Fruit fly (Drosophila melanogaster): Measurements from ENCODE around the gene GstD1.

GstD1 gene

DNA sequence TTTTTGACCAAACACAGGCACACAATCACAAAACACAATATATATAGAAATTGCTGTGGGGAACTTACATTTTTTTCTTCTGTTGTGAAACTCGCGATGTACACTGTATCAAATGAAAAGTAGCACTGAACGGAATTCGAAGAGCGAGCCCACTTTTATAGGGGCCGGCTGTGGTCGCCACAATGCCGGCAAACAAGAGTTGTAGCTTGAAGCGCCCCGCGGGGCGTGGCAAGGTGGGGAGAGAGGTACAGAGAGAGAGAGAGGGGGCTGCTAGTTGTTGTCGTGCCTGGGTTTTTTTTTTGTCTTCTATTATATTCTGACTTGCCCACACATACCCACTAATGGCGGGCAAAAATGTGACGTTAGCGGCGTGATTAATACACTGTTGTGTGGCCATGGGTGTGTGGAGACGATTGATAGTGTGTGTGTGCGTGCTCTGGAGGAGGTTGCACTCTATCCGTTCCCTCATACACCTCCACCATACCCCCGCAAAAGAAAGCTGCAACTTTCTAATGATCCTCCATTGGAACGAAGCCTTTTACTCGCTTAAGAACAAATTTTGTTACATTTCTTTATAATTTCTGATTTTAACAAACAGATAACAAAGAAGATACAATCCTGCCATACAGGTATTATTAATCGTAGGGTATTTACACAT is at the start of gene GstD1:
Gene GstD1, minus strand, starts transcription at position 134 of the 658 bp plus-strand sequence.
- TF ChIP-seq usp (GFP tag; optimal IDR thresholded peaks at IDR 0.05) = no peak
- peak in 1 of 2 experiments; percentile 4 for TF ChIP-seq EcR (GFP tag; optimal IDR thresholded peaks at IDR 0.05)

dm6 chr3R:12413274-12413958 is 44.3 kb upstream of the GstD1 start, which contains the start of the genes Dip-C and pps:
Gene Dip-C (minus strand): TSS chr3R:12413759.
Gene pps (plus strand): TSS chr3R:12413828.
- TF ChIP-seq EcR (GFP tag; optimal IDR thresholded peaks at IDR 0.05) = no peak
- TF ChIP-seq Dll (optimal IDR thresholded peaks at IDR 0.05) = no peak
- TF ChIP-seq usp (GFP tag; optimal IDR thresholded peaks at IDR 0.05) = no peak

- TF ChIP-seq Dll (optimal IDR thresholded peaks at IDR 0.05) (no peak), usp (GFP tag; optimal IDR thresholded peaks at IDR 0.05) (no peak), psq (optimal IDR thresholded peaks at IDR 0.05) (no peak), pan (optimal IDR thresholded peaks at IDR 0.05) (no peak)
Observed at dm6 chr3R:12411449-12411848, 42.4 kb upstream of the GstD1 start.

dm6 chr3R:12408160-12408559 is 39.1 kb upstream of the GstD1 start, which contains the start of gene CG5196:
Gene CG5196 (plus strand): TSS chr3R:12408316.
- TF ChIP-seq usp (GFP tag; optimal IDR thresholded peaks at IDR 0.05) (no peak), psq (optimal IDR thresholded peaks at IDR 0.05) (no peak), EcR (GFP tag; optimal IDR thresholded peaks at IDR 0.05) (no peak), Dll (optimal IDR thresholded peaks at IDR 0.05) (no peak), CG8478 (optimal IDR thresholded peaks at IDR 0.05) (no peak), pan (optimal IDR thresholded peaks at IDR 0.05) (no peak)

DNA sequence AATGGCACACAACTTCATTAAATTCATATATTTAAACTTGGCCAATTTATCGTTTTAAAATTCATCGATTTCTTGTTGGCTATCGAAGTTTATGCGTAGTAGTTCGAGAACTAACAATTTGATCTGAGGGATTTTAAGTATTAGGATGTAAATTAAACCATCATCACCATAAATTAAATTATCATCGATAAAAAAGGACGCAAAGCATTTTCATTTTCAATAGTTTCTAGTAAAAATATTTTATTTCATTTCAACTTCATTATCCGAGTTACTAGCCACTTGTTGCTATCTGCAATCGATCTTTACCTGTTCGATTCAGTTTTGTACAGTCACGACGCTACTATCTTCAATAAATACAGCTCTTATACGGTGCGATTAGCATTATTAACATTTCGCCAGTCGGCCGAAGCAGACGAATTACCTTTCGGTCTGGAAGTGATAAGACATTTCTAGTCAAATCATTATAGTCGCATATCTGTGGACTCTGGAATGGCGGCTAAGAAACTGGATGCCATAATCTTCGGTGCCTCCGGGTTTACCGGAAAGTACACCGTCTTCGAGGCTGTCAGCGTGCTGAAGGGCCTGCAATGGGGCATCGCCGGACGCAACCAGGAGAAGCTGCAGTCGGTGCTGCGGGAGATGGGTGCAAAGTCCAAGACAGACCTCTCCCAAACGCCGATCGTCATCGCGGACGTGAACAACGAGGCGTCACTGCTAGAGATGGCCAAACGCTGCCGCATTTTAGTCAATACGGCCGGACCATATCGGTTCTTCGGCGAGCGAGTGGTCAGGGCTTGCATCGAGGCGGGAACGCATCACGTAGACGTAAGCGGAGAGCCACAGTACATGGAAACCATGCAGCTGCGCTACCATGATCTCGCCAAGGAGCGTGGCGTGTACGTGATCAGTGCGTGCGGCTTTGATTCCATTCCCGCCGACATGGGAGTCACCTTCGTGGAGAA is 37.4 kb upstream of the GstD1 start, which contains the start of gene CG5167:
Gene CG5167, plus strand, starts transcription at position 298 of the 962 bp plus-strand sequence.
- TF ChIP-seq Dll (optimal IDR thresholded peaks at IDR 0.05) (no peak), pan (optimal IDR thresholded peaks at IDR 0.05) (no peak), psq (optimal IDR thresholded peaks at IDR 0.05) (no peak), EcR (GFP tag; optimal IDR thresholded peaks at IDR 0.05) (no peak), CG8478 (optimal IDR thresholded peaks at IDR 0.05) (no peak), usp (GFP tag; optimal IDR thresholded peaks at IDR 0.05) (no peak)

DNA sequence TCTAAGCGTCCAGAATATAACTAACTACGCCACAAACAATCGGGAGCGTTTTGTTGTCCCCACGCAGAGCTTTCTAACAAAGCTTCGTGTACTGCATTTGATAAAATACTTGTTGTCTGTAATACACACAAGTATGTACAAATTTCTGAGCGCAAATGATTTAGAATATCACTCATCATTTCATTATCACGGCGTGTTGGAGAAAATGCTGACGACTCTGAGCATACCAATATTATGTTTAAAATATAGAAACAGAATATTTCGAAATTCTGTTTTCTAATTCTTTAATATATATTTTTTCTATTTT is 36.8 kb upstream of the GstD1 start, which contains the start of gene Cyp9f2:
Gene Cyp9f2, minus strand, starts transcription at position 101 of the 307 bp plus-strand sequence.
- no peak for TF ChIP-seq Dll (optimal IDR thresholded peaks at IDR 0.05)
- no peak for TF ChIP-seq pan (optimal IDR thresholded peaks at IDR 0.05)
- no peak for TF ChIP-seq CG8478 (optimal IDR thresholded peaks at IDR 0.05)
- TF ChIP-seq EcR (GFP tag; optimal IDR thresholded peaks at IDR 0.05) = no peak
- TF ChIP-seq psq (optimal IDR thresholded peaks at IDR 0.05) = no peak
- TF ChIP-seq usp (GFP tag; optimal IDR thresholded peaks at IDR 0.05) = no peak

- TF ChIP-seq usp (GFP tag; optimal IDR thresholded peaks at IDR 0.05) (no peak), Dll (optimal IDR thresholded peaks at IDR 0.05) (no peak), pan (optimal IDR thresholded peaks at IDR 0.05) (no peak), EcR (GFP tag; optimal IDR thresholded peaks at IDR 0.05) (no peak), CG8478 (optimal IDR thresholded peaks at IDR 0.05) (no peak), psq (optimal IDR thresholded peaks at IDR 0.05) (no peak)
Observed at dm6 chr3R:12405134-12405533, 36.1 kb upstream of the GstD1 start.

- TF ChIP-seq pan (optimal IDR thresholded peaks at IDR 0.05) (no peak), CG8478 (optimal IDR thresholded peaks at IDR 0.05) (no peak), Dll (optimal IDR thresholded peaks at IDR 0.05) (no peak)
Observed at dm6 chr3R:12402935-12403334, 33.9 kb upstream of the GstD1 start.

dm6 chr3R:12401672-12402296 is 32.7 kb upstream of the GstD1 start, which contains the start of gene DNAlig3:
Gene DNAlig3 (minus strand): TSS chr3R:12401839.
- TF ChIP-seq EcR (GFP tag; optimal IDR thresholded peaks at IDR 0.05) = no peak
- no peak for TF ChIP-seq psq (optimal IDR thresholded peaks at IDR 0.05)
- no peak for TF ChIP-seq CG8478 (optimal IDR thresholded peaks at IDR 0.05)
- TF ChIP-seq pan (optimal IDR thresholded peaks at IDR 0.05) = no peak
- TF ChIP-seq Dll (optimal IDR thresholded peaks at IDR 0.05) = no peak
- no peak for TF ChIP-seq usp (GFP tag; optimal IDR thresholded peaks at IDR 0.05)

- TF ChIP-seq Dll (optimal IDR thresholded peaks at IDR 0.05) = no peak
- TF ChIP-seq CG8478 (optimal IDR thresholded peaks at IDR 0.05) = no peak
- no peak for TF ChIP-seq pan (optimal IDR thresholded peaks at IDR 0.05)
- no peak for TF ChIP-seq usp (GFP tag; optimal IDR thresholded peaks at IDR 0.05)
- no peak for TF ChIP-seq EcR (GFP tag; optimal IDR thresholded peaks at IDR 0.05)
- TF ChIP-seq psq (optimal IDR thresholded peaks at IDR 0.05) = no peak
Observed at dm6 chr3R:12398620-12399247, 29.7 kb upstream of the GstD1 start, which contains the start of gene Cyp9f3. Gene Cyp9f3 (minus strand): TSS chr3R:12398929.

dm6 chr3R:12398054-12398453 is 29.0 kb upstream of the GstD1 start:
- TF ChIP-seq CG8478 (optimal IDR thresholded peaks at IDR 0.05) (no peak), pan (optimal IDR thresholded peaks at IDR 0.05) (no peak)
